Worm (Caenorhabditis elegans) whole organism, L1 larva: ENCODE data around the gene T25B6.5.
A peak's percentile ranks its signal among the peaks of the same experiment; 100 is the strongest.

Experiments
- C16A3.4 ChIP-seq: fragments of 150-350 bp; optimal IDR thresholded peaks from 2 replicates; lab custom pipeline; 2014; ENCODE audit warnings: missing biosample characterization, missing genetic modification characterization
- C34B4.2 ChIP-seq: sonication (generic microtip); optimal IDR thresholded peaks from 2 replicates; lab custom pipeline; 2017; ENCODE audit warnings: mild to moderate bottlenecking, missing genetic modification characterization, missing compliant biosample characterization
- Y116A8C.19 ChIP-seq: sonication (generic microtip); optimal IDR thresholded peaks from 2 replicates; lab custom pipeline; 2016; ENCODE audit warnings: missing compliant biosample characterization, missing genetic modification characterization, borderline replicate concordance
- alr-1 ChIP-seq: fragments of 200-800 bp; sonication (Bioruptor generic); optimal IDR thresholded peaks from 2 replicates; lab custom pipeline; 2018; ENCODE audit warnings: borderline replicate concordance, mild to moderate bottlenecking, missing genetic modification characterization, missing compliant biosample characterization
- blmp-1 ChIP-seq: fragments of 150-350 bp; optimal IDR thresholded peaks from 2 replicates; lab custom pipeline; 2014; ENCODE audit warnings: missing biosample characterization, missing genetic modification characterization
- ceh-82 ChIP-seq, 3 experiments: fragments of 150-350 bp in 1 of 3; sonication (generic microtip) in 2 of 3; optimal IDR thresholded peaks; 2 replicates each; lab custom pipeline; 2014 to 2017; ENCODE audit warnings: missing biosample characterization in 3 of 3, missing genetic modification characterization in 3 of 3
- ceh-90 ChIP-seq: sonication (generic microtip); optimal IDR thresholded peaks from 2 replicates; lab custom pipeline; 2016; ENCODE audit warnings: missing genetic modification characterization, missing compliant biosample characterization
- dpl-1 ChIP-seq, 3 experiments: fragments of 150-350 bp in 2 of 3; sonication (generic microtip) in 1 of 3; optimal IDR thresholded peaks; 2 replicates each; lab custom pipeline; 2014 to 2017; ENCODE audit warnings: missing biosample characterization in 3 of 3, missing genetic modification characterization in 3 of 3, missing genetic modification reagents in 3 of 3
- dsc-1 ChIP-seq: sonication (generic microtip); optimal IDR thresholded peaks from 2 replicates; lab custom pipeline; 2016; ENCODE audit warnings: mild to moderate bottlenecking, missing genetic modification characterization, missing compliant biosample characterization
- efl-3 ChIP-seq: fragments of 200-800 bp; sonication (Bioruptor generic); optimal IDR thresholded peaks from 2 replicates; lab custom pipeline; 2018; ENCODE audit warnings: mild to moderate bottlenecking, missing genetic modification characterization, missing compliant biosample characterization
- egl-27 ChIP-seq, 2 experiments: fragments of 150-350 bp in 1 of 2; sonication (generic microtip); optimal IDR thresholded peaks; 3 replicates each; lab custom pipeline; 2017 to 2018; ENCODE audit warnings: missing biosample characterization in 2 of 2, missing genetic modification characterization in 2 of 2, missing genetic modification reagents in 2 of 2
- ets-5 ChIP-seq: fragments of 200-800 bp; sonication (Bioruptor generic); IDR thresholded peaks from 2 replicates; pipeline ENCODE4 v1.3.6; 2022; ENCODE audit warnings: missing genetic modification characterization, missing compliant biosample characterization
- fkh-10 ChIP-seq: sonication (generic microtip); optimal IDR thresholded peaks from 2 replicates; lab custom pipeline; 2017; ENCODE audit warnings: missing biosample characterization, missing genetic modification reagents, missing genetic modification characterization
- fkh-4 ChIP-seq: sonication (generic microtip); optimal IDR thresholded peaks from 2 replicates; lab custom pipeline; 2016; ENCODE audit warnings: missing compliant biosample characterization, missing genetic modification characterization, borderline replicate concordance
- fos-1 ChIP-seq: fragments of 150-350 bp; optimal IDR thresholded peaks from 2 replicates; lab custom pipeline; 2014; ENCODE audit warnings: missing biosample characterization, missing genetic modification characterization
- hlh-4 ChIP-seq: sonication (generic microtip); optimal IDR thresholded peaks from 2 replicates; lab custom pipeline; 2016; ENCODE audit warnings: mild to moderate bottlenecking, missing genetic modification characterization, missing compliant biosample characterization
- irx-1 ChIP-seq: sonication (generic microtip); optimal IDR thresholded peaks from 2 replicates; lab custom pipeline; 2016; ENCODE audit warnings: missing genetic modification characterization, missing compliant biosample characterization
- jun-1 ChIP-seq: fragments of 150-350 bp; optimal IDR thresholded peaks from 2 replicates; lab custom pipeline; 2014; ENCODE audit warnings: missing biosample characterization, missing genetic modification reagents, missing genetic modification characterization
- lin-13 ChIP-seq: fragments of 150-350 bp; optimal IDR thresholded peaks from 2 replicates; lab custom pipeline; 2014; ENCODE audit warnings: missing biosample characterization, missing genetic modification reagents, missing genetic modification characterization
- lin-14 ChIP-seq: fragments of 200-800 bp; sonication (Bioruptor generic); optimal IDR thresholded peaks from 2 replicates; lab custom pipeline; 2018; ENCODE audit warnings: mild to moderate bottlenecking, missing genetic modification characterization, moderate library complexity, missing compliant biosample characterization
- lin-39 ChIP-seq: fragments of 150-350 bp; optimal IDR thresholded peaks from 2 replicates; lab custom pipeline; 2014; ENCODE audit warnings: missing biosample characterization, missing genetic modification reagents, missing genetic modification characterization
- lsy-2 ChIP-seq, 2 experiments: fragments of 150-350 bp; optimal IDR thresholded peaks; 2 replicates each; lab custom pipeline; 2014; ENCODE audit warnings: missing biosample characterization in 2 of 2, missing genetic modification characterization in 2 of 2
- mab-9 ChIP-seq: fragments of 200-800 bp; sonication (Bioruptor generic); IDR thresholded peaks from 2 replicates; pipeline ENCODE4 v1.3.6; 2022; ENCODE audit warnings: missing genetic modification reagents, missing genetic modification characterization, missing compliant biosample characterization
- mef-2 ChIP-seq: fragments of 150-350 bp; optimal IDR thresholded peaks from 2 replicates; lab custom pipeline; 2014; ENCODE audit warnings: missing biosample characterization, missing genetic modification characterization
- mep-1 ChIP-seq: fragments of 150-350 bp; optimal IDR thresholded peaks from 2 replicates; lab custom pipeline; 2014; ENCODE audit warnings: missing biosample characterization, missing genetic modification characterization
- nhr-12 ChIP-seq: sonication (generic microtip); optimal IDR thresholded peaks from 2 replicates; lab custom pipeline; 2017; ENCODE audit warnings: missing biosample characterization, missing genetic modification characterization
- nhr-19 ChIP-seq: fragments of 200-800 bp; sonication (Bioruptor generic); conservative IDR thresholded peaks from 2 replicates; pipeline ENCODE4 v1.3.6; 2022; ENCODE audit warnings: missing genetic modification characterization, missing compliant biosample characterization
- nhr-20 ChIP-seq: sonication (generic microtip); optimal IDR thresholded peaks from 2 replicates; lab custom pipeline; 2016; ENCODE audit warnings: mild to moderate bottlenecking, missing genetic modification characterization, missing compliant biosample characterization
- nhr-28 ChIP-seq: fragments of 150-350 bp; optimal IDR thresholded peaks from 2 replicates; lab custom pipeline; 2014; ENCODE audit warnings: missing biosample characterization, missing genetic modification characterization
- nhr-71 ChIP-seq: sonication (generic microtip); optimal IDR thresholded peaks from 2 replicates; lab custom pipeline; 2016; ENCODE audit warnings: mild to moderate bottlenecking, missing genetic modification characterization, moderate library complexity, missing compliant biosample characterization
- nhr-76 ChIP-seq: sonication (generic microtip); optimal IDR thresholded peaks from 2 replicates; lab custom pipeline; 2017; ENCODE audit warnings: missing biosample characterization, missing genetic modification characterization
- nhr-77 ChIP-seq: fragments of 150-350 bp; optimal IDR thresholded peaks from 2 replicates; lab custom pipeline; 2014; ENCODE audit warnings: missing biosample characterization, missing genetic modification characterization
- nhr-85 ChIP-seq: sonication (generic microtip); peaks from one replicate; lab custom pipeline; 2016; ENCODE audit warnings: missing genetic modification characterization, inconsistent platforms, missing compliant biosample characterization
- rnt-1 ChIP-seq: sonication (generic microtip); optimal IDR thresholded peaks from 2 replicates; lab custom pipeline; 2016; ENCODE audit warnings: mild to moderate bottlenecking, missing genetic modification characterization, moderate library complexity, missing compliant biosample characterization
- snpc-4 ChIP-seq: fragments of 150-350 bp; optimal IDR thresholded peaks from 2 replicates; lab custom pipeline; 2014; ENCODE audit warnings: missing biosample characterization, missing genetic modification characterization
- snu-23 ChIP-seq: sonication (generic microtip); optimal IDR thresholded peaks from 2 replicates; lab custom pipeline; 2016; ENCODE audit warnings: missing genetic modification characterization, missing compliant biosample characterization
- sox-4 ChIP-seq: sonication (generic microtip); optimal IDR thresholded peaks from 2 replicates; lab custom pipeline; 2016; ENCODE audit warnings: missing genetic modification characterization, missing compliant biosample characterization
- sptf-1 ChIP-seq: fragments of 150-350 bp; optimal IDR thresholded peaks from 2 replicates; lab custom pipeline; 2014; ENCODE audit warnings: missing biosample characterization, missing genetic modification characterization
- tlp-1 ChIP-seq: fragments of 150-350 bp; optimal IDR thresholded peaks from 2 replicates; lab custom pipeline; 2014; ENCODE audit warnings: missing biosample characterization, missing genetic modification characterization
- unc-30 ChIP-seq: sonication (generic microtip); optimal IDR thresholded peaks from 2 replicates; lab custom pipeline; 2017; ENCODE audit warnings: missing biosample characterization, missing genetic modification characterization
- unc-62 ChIP-seq: fragments of 150-350 bp; optimal IDR thresholded peaks from 2 replicates; lab custom pipeline; 2014; ENCODE audit warnings: missing biosample characterization, missing genetic modification reagents, missing genetic modification characterization
- unc-86 ChIP-seq: sonication (generic microtip); optimal IDR thresholded peaks from 2 replicates; lab custom pipeline; 2016; ENCODE audit warnings: missing genetic modification characterization, missing compliant biosample characterization
- vab-15 ChIP-seq: sonication (generic microtip); optimal IDR thresholded peaks from 2 replicates; lab custom pipeline; 2017; ENCODE audit warnings: missing genotype, mild to moderate bottlenecking, missing genetic modification characterization, missing compliant biosample characterization
- zag-1 ChIP-seq: fragments of 150-350 bp; optimal IDR thresholded peaks from 2 replicates; lab custom pipeline; 2014; ENCODE audit warnings: missing biosample characterization, missing genetic modification characterization
- ztf-11 ChIP-seq, 2 experiments: sonication (generic microtip); optimal IDR thresholded peaks; 2 replicates each; lab custom pipeline; 2016 to 2017; ENCODE audit warnings: missing genetic modification characterization in 2 of 2, missing biosample characterization in 1 of 2, missing compliant biosample characterization in 1 of 2

T25B6.5 gene

DNA sequence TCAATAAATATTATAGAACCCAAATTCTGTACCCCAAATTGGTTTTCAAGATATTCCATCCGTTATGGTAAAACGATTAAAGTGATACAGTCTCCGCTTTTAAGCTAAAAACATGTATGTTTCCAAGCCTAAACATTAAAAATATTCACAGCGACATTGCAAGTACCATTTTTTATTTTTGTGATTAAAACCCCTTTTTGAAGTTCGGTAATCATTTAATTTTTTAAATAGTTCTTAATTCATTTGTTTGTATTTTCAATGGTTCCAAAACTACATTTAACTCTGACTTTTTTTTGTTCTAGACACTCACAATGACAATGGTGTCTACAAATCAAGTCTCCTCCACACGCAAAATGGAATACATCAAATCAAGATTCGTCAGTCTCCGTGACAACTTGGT lies 6.1 kb downstream of the T25B6.5 start, which contains the start of gene T25B6.4:
Gene T25B6.4, plus strand, starts transcription at position 301 of the 400 bp plus-strand sequence.
- TF ChIP-seq lin-39, result no peak
- TF ChIP-seq mab-9 (GFP tag; lab: Robert Waterston, UW), result no peak
- no peak for TF ChIP-seq unc-30 (tag; lab: Kevin White, UChicago)
- no peak for TF ChIP-seq ceh-82 (tag; optimal IDR thresholded peaks at IDR 0.05; lab: Kevin White, UChicago)
- TF ChIP-seq rnt-1 (tag; lab: Kevin White, UChicago), result no peak
- no peak for TF ChIP-seq mef-2 (tag; lab: Kevin White, UChicago)

DNA sequence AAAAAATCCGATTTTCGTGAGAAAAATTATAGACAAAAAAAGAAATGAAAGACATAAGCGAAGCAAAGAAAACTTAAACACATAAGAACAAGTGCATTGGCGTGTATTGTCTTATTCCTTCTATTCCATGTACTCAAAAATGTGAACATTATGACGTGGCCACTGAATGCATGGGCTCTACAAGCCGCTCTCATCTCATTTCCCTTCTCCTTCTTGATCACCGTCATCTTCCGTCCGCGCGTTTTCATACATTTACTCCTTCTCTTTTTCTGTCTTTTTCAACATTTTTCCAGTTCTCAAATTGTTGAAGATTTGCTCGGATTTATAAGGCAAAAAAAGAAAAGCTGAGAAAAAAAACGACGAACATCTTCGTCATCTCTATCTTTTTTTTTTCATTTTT lies 7.1 kb downstream of the T25B6.5 start:
- no peak for TF ChIP-seq egl-27 (tag; optimal IDR thresholded peaks at IDR 0.05; lab: Kevin White, UChicago)
- TF ChIP-seq unc-62 (GFP tag; lab: Kevin White, UChicago), result no peak
- no peak for TF ChIP-seq nhr-71 (tag; lab: Kevin White, UChicago)
- peak; percentile 54 for TF ChIP-seq fkh-10
- TF ChIP-seq sptf-1 (tag; lab: Kevin White, UChicago), result no peak
- no peak for TF ChIP-seq nhr-28 (tag; lab: Kevin White, UChicago)
- TF ChIP-seq lin-13 (GFP tag; lab: Kevin White, UChicago), result no peak
- TF ChIP-seq lsy-2 (tag; optimal IDR thresholded peaks at IDR 0.05; lab: Kevin White, UChicago), result no peak
- TF ChIP-seq nhr-20 (tag; lab: Kevin White, UChicago), result no peak
- no peak for TF ChIP-seq dsc-1
- TF ChIP-seq Y116A8C.19 (tag; lab: Kevin White, UChicago), result no peak
- no peak for TF ChIP-seq zag-1 (tag; lab: Kevin White, UChicago)
- no peak for TF ChIP-seq fkh-4 (tag; lab: Kevin White, UChicago)
- TF ChIP-seq blmp-1 (tag; lab: Kevin White, UChicago), result no peak
- TF ChIP-seq lin-14 (GFP tag; lab: Kevin White, UChicago), result peak; percentile 13
- no peak for TF ChIP-seq rnt-1 (tag; lab: Kevin White, UChicago)
- TF ChIP-seq jun-1, result no peak

DNA sequence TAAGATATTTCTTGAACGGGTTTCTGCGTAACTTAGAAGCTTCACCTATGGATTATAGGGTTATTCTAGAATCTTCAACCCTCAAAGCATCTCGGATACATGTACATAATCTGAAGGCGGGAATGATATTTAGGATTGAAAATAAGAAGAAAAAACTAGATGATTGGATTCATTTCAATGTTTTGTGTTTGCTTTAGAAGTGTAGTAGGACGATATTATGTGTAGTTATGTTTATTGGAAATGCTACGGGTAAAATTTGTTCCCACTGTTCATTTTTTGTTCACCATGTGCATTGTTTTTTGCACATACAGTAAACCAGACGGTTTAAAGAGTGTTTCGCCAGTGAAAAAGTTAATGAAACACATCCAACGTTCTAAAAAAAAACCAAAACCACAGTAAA lies 10.1 kb downstream of the T25B6.5 start:
- TF ChIP-seq dpl-1 (GFP tag; optimal IDR thresholded peaks at IDR 0.05; lab: Kevin White, UChicago), result no peak
- no peak for TF ChIP-seq mef-2 (tag; lab: Kevin White, UChicago)
- no peak for TF ChIP-seq lsy-2 (tag; optimal IDR thresholded peaks at IDR 0.05; lab: Kevin White, UChicago)
- TF ChIP-seq nhr-77 (tag; lab: Kevin White, UChicago), result no peak
- no peak for TF ChIP-seq sox-4
- no peak for TF ChIP-seq hlh-4
- TF ChIP-seq mep-1 (tag; lab: Kevin White, UChicago), result no peak
- TF ChIP-seq nhr-12 (tag; lab: Kevin White, UChicago), result no peak
- TF ChIP-seq fos-1 (tag; lab: Kevin White, UChicago), result no peak
- no peak for TF ChIP-seq ceh-90
- no peak for TF ChIP-seq ztf-11 (tag; optimal IDR thresholded peaks at IDR 0.05; lab: Kevin White, UChicago)
- no peak for TF ChIP-seq irx-1 (tag; lab: Kevin White, UChicago)
- TF ChIP-seq efl-3 (GFP tag; lab: Kevin White, UChicago), result no peak
- no peak for TF ChIP-seq unc-86 (tag; lab: Kevin White, UChicago)
- no peak for TF ChIP-seq alr-1
- no peak for TF ChIP-seq unc-62 (GFP tag; lab: Kevin White, UChicago)
- TF ChIP-seq ets-5 (GFP tag; lab: Robert Waterston, UW), result no peak
- TF ChIP-seq snpc-4 (tag; lab: Kevin White, UChicago), result no peak
- no peak for TF ChIP-seq tlp-1 (tag; lab: Kevin White, UChicago)
- no peak for TF ChIP-seq mab-9 (GFP tag; lab: Robert Waterston, UW)

DNA sequence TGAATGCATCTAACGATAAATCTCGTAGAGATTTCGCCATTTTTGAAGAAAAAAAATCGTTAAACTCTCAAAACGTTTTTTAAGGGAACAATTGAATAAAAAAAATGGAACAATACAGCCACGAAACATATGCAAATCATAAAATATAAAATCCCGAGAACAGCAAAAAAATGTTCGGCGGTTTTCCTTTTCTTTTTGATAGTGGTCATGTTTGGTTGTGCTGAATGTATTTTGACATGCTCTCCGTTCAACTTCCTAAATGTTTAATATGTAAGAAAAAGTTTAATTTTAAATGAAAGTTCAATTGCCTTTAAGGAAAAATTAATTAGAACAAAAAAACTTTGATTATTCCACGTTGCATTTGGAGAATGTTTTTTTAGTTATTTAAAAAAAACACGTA lies 11.1 kb downstream of the T25B6.5 start, which contains the start of gene C24A3.9:
Gene C24A3.9, minus strand, starts transcription at position 101 of the 400 bp plus-strand sequence.
- TF ChIP-seq nhr-19 (GFP tag; lab: Robert Waterston, UW) (no peak), ztf-11 (tag; optimal IDR thresholded peaks at IDR 0.05; lab: Kevin White, UChicago) (no peak), sptf-1 (tag; lab: Kevin White, UChicago) (no peak), snu-23 (GFP tag; lab: Kevin White, UChicago) (no peak), vab-15 (tag; lab: Kevin White, UChicago) (no peak), nhr-12 (tag; lab: Kevin White, UChicago) (no peak), unc-86 (tag; lab: Kevin White, UChicago) (no peak), sox-4 (no peak), nhr-85 (tag; lab: Kevin White, UChicago) (no peak), rnt-1 (tag; lab: Kevin White, UChicago) (no peak), nhr-20 (tag; lab: Kevin White, UChicago) (no peak), C34B4.2 (no peak), C16A3.4 (no peak), nhr-76 (tag; lab: Kevin White, UChicago) (no peak), fos-1 (tag; lab: Kevin White, UChicago) (no peak), fkh-10 (no peak)
